Fruit fly (Drosophila melanogaster) whole organism, embryonic: ENCODE results near the gene bma.
A peak's percentile ranks its signal among the peaks of the same experiment; 100 is the strongest.

ENCODE experiments used
- CG13287 ChIP-seq: fragments of 200-800 bp; sonication (Bioruptor generic); IDR thresholded peaks from 2 replicates; pipeline ENCODE4 v1.3.6; 2022; ENCODE audit warnings: missing biosample characterization, missing genetic modification characterization; ENCODE audit not compliant: partially characterized antibody
- CG15514 ChIP-seq: fragments of 200-800 bp; sonication (Bioruptor generic); optimal IDR thresholded peaks from 3 replicates; lab custom pipeline; 2017; ENCODE audit warnings: missing biosample characterization, missing genetic modification characterization, mild to moderate bottlenecking, moderate library complexity, missing genetic modification reagents
- CG17328 ChIP-seq: fragments of 200-800 bp; sonication (Bioruptor generic); IDR thresholded peaks from 2 replicates; pipeline ENCODE4 v1.3.6; 2022; ENCODE audit warnings: missing biosample characterization, missing genetic modification characterization
- CG8765 ChIP-seq: fragments of 200-800 bp; sonication (Bioruptor generic); IDR thresholded peaks from 2 replicates; pipeline ENCODE4 v1.3.6; 2022; ENCODE audit warnings: missing biosample characterization, missing genetic modification characterization
- CG9437 ChIP-seq: fragments of 200-800 bp; sonication (Bioruptor generic); optimal IDR thresholded peaks from 2 replicates; lab custom pipeline; 2018; ENCODE audit warnings: missing biosample characterization, mild to moderate bottlenecking, missing genetic modification characterization
- Dp ChIP-seq: fragments of 200-800 bp; sonication (Bioruptor generic); optimal IDR thresholded peaks from 2 replicates; lab custom pipeline; 2018; ENCODE audit warnings: missing biosample characterization, mild to moderate bottlenecking, missing genetic modification characterization, moderate library complexity
- HmgD ChIP-seq: fragments of 200-800 bp; sonication (Bioruptor generic); optimal IDR thresholded peaks from 3 replicates; lab custom pipeline; 2016; ENCODE audit warnings: missing biosample characterization, missing genetic modification characterization
- NfI ChIP-seq: fragments of 200-800 bp; sonication (Bioruptor generic); optimal IDR thresholded peaks from 3 replicates; lab custom pipeline; 2018; ENCODE audit warnings: missing biosample characterization, mild to moderate bottlenecking, missing genetic modification characterization, moderate library complexity
- scrt ChIP-seq: fragments of 200-800 bp; sonication (Bioruptor generic); optimal IDR thresholded peaks from 2 replicates; lab custom pipeline; 2018; ENCODE audit warnings: missing biosample characterization, mild to moderate bottlenecking, missing genetic modification characterization, moderate library complexity
- slou ChIP-seq: fragments of 200-800 bp; sonication (Bioruptor generic); optimal IDR thresholded peaks from 3 replicates; lab custom pipeline; 2016; ENCODE audit warnings: missing biosample characterization, missing genetic modification characterization
- so ChIP-seq: fragments of 200-800 bp; sonication (Bioruptor generic); IDR thresholded peaks from 3 replicates; pipeline ENCODE4 v1.3.6; 2022; ENCODE audit warnings: missing biosample characterization, missing genetic modification characterization

bma gene

dm6 chr3L:9974172-9974896, 66.4 kb downstream of the bma start, which contains the start of gene dpr6 (continued):
- TF ChIP-seq CG15514 (GFP tag; lab: Kevin White, UChicago) (peak; percentile 19), CG8765 (GFP tag; lab: Robert Waterston, UW) (no peak), NfI (GFP tag; lab: Kevin White, UChicago) (peak; percentile 23), CG13287 (0 out of 2 replicates have a peak, but pooled peaks have one; percentile 13), scrt (GFP tag; lab: Kevin White, UChicago) (peak; percentile 25), CG17328 (GFP tag; lab: Robert Waterston, UW) (no peak), CG9437 (GFP tag; lab: Kevin White, UChicago) (peak; percentile 8), HmgD (GFP tag; lab: Kevin White, UChicago) (no peak), slou (GFP tag; lab: Kevin White, UChicago) (no peak), so (GFP tag; lab: Robert Waterston, UW) (0 out of 3 replicates have a peak, but pooled peaks have one; percentile 13), Dp (GFP tag; lab: Kevin White, UChicago) (peak; percentile 55)
